Fruit fly (Drosophila melanogaster) whole organism, prepupa: ENCODE data around the gene CG33331.

Experiments used
- Blimp-1 ChIP-seq: fragments of 200-800 bp; sonication (Bioruptor generic); optimal IDR thresholded peaks from 3 replicates; lab custom pipeline; 2017; ENCODE audit warnings: missing biosample characterization, missing genetic modification characterization, mild to moderate bottlenecking, moderate library complexity, missing genetic modification reagents
- CG10631 ChIP-seq: fragments of 200-800 bp; sonication (Bioruptor generic); optimal IDR thresholded peaks from 2 replicates; lab custom pipeline; 2016; ENCODE audit warnings: missing biosample characterization, missing genetic modification characterization
- CG10669 ChIP-seq: fragments of 200-800 bp; sonication (Bioruptor generic); optimal IDR thresholded peaks from 3 replicates; lab custom pipeline; 2018; ENCODE audit warnings: missing biosample characterization, mild to moderate bottlenecking, missing genetic modification characterization, moderate library complexity
- CG11294 ChIP-seq: fragments of 200-800 bp; sonication (Bioruptor generic); IDR thresholded peaks from 2 replicates; pipeline ENCODE4 v1.3.6; 2022; ENCODE audit warnings: missing biosample characterization, missing genetic modification characterization
- CG11902 ChIP-seq: fragments of 200-800 bp; sonication (Bioruptor generic); optimal IDR thresholded peaks from 3 replicates; lab custom pipeline; 2016; ENCODE audit warnings: missing biosample characterization, missing genetic modification characterization
- CG15336 ChIP-seq: fragments of 200-800 bp; sonication (Bioruptor generic); IDR thresholded peaks from 2 replicates; pipeline ENCODE4 v1.3.6; 2022; ENCODE audit warnings: missing biosample characterization, missing genetic modification characterization
- CG1621 ChIP-seq: fragments of 200-800 bp; sonication (Bioruptor generic); optimal IDR thresholded peaks from 3 replicates; lab custom pipeline; 2018; ENCODE audit warnings: missing biosample characterization, mild to moderate bottlenecking, missing genetic modification characterization
- CG16779 ChIP-seq: fragments of 200-800 bp; sonication (Bioruptor generic); optimal IDR thresholded peaks from 3 replicates; lab custom pipeline; 2017; ENCODE audit warnings: missing biosample characterization, mild to moderate bottlenecking, missing genetic modification characterization
- CG3032 ChIP-seq: fragments of 200-800 bp; optimal IDR thresholded peaks from 2 replicates; lab custom pipeline; 2019; ENCODE audit warnings: missing biosample characterization, mild to moderate bottlenecking, missing genetic modification characterization, moderate library complexity
- CG31627 ChIP-seq: fragments of 200-800 bp; sonication (Bioruptor generic); optimal IDR thresholded peaks from 3 replicates; lab custom pipeline; 2016; ENCODE audit warnings: missing biosample characterization, missing genetic modification characterization
- CG34406 ChIP-seq: fragments of 200-800 bp; sonication (Bioruptor generic); optimal IDR thresholded peaks from 3 replicates; lab custom pipeline; 2016; ENCODE audit warnings: missing biosample characterization, missing genetic modification characterization
- CG3919 ChIP-seq: fragments of 200-800 bp; sonication (Bioruptor generic); optimal IDR thresholded peaks from 3 replicates; lab custom pipeline; 2016; ENCODE audit warnings: missing biosample characterization, missing genetic modification characterization
- CG4318 ChIP-seq: fragments of 200-800 bp; sonication (Bioruptor generic); optimal IDR thresholded peaks from 3 replicates; lab custom pipeline; 2017; ENCODE audit warnings: missing biosample characterization, mild to moderate bottlenecking, missing genetic modification characterization
- CG6163 ChIP-seq: fragments of 200-800 bp; sonication (Bioruptor generic); IDR thresholded peaks from 3 replicates; pipeline ENCODE4 v1.3.6; 2022; ENCODE audit warnings: missing biosample characterization, missing genetic modification characterization
- CG6792 ChIP-seq: fragments of 200-800 bp; sonication (Bioruptor generic); optimal IDR thresholded peaks from 3 replicates; lab custom pipeline; 2016; ENCODE audit warnings: missing biosample characterization, missing genetic modification characterization
- CG6808 ChIP-seq: fragments of 200-800 bp; sonication (Bioruptor generic); optimal IDR thresholded peaks from 3 replicates; lab custom pipeline; 2017; ENCODE audit warnings: missing biosample characterization, missing genetic modification characterization, mild to moderate bottlenecking, moderate library complexity, missing genetic modification reagents
- CG6854 ChIP-seq: fragments of 200-800 bp; sonication (Bioruptor generic); optimal IDR thresholded peaks from 2 replicates; lab custom pipeline; 2017; ENCODE audit warnings: missing biosample characterization, mild to moderate bottlenecking, missing genetic modification characterization
- CG7368 ChIP-seq: fragments of 200-800 bp; sonication (Bioruptor generic); optimal IDR thresholded peaks from 3 replicates; lab custom pipeline; 2016; ENCODE audit warnings: missing biosample characterization, missing genetic modification characterization
- CG8119 ChIP-seq: fragments of 200-800 bp; sonication (Bioruptor generic); IDR thresholded peaks from 3 replicates; pipeline ENCODE4 v1.3.6; 2022; ENCODE audit warnings: missing biosample characterization, missing genetic modification characterization
- CG8319 ChIP-seq: fragments of 200-800 bp; sonication (Bioruptor generic); optimal IDR thresholded peaks from 3 replicates; lab custom pipeline; 2016; ENCODE audit warnings: missing biosample characterization, missing genetic modification characterization
- CG8632 ChIP-seq: fragments of 200-800 bp; sonication (Bioruptor generic); optimal IDR thresholded peaks from 3 replicates; lab custom pipeline; 2016; ENCODE audit warnings: missing biosample characterization, missing genetic modification characterization
- CG9139 ChIP-seq: fragments of 200-800 bp; sonication (Bioruptor generic); optimal IDR thresholded peaks from 3 replicates; lab custom pipeline; 2017; ENCODE audit warnings: missing biosample characterization, mild to moderate bottlenecking, missing genetic modification characterization
- Eip75B ChIP-seq: fragments of 200-800 bp; sonication (Bioruptor generic); optimal IDR thresholded peaks from 3 replicates; lab custom pipeline; 2016; ENCODE audit warnings: missing biosample characterization, missing genetic modification characterization
- Eip93F ChIP-seq: fragments of 200-800 bp; sonication (Bioruptor generic); optimal IDR thresholded peaks from 2 replicates; lab custom pipeline; 2016; ENCODE audit warnings: missing biosample characterization, mild to moderate bottlenecking, missing genetic modification characterization
- Ets21C ChIP-seq: fragments of 200-800 bp; sonication (Bioruptor generic); optimal IDR thresholded peaks from 3 replicates; lab custom pipeline; 2016; ENCODE audit warnings: missing biosample characterization, missing genetic modification characterization
- Ets96B ChIP-seq: fragments of 200-800 bp; optimal IDR thresholded peaks from 2 replicates; lab custom pipeline; 2019; ENCODE audit warnings: missing biosample characterization, mild to moderate bottlenecking, missing genetic modification characterization, moderate library complexity
- Gug ChIP-seq: fragments of 200-800 bp; sonication (Bioruptor generic); IDR thresholded peaks from 2 replicates; pipeline ENCODE4 v1.3.6; 2022; ENCODE audit warnings: missing biosample characterization, missing genetic modification characterization
- Hr38 ChIP-seq: sonication (Bioruptor generic); optimal IDR thresholded peaks from 2 replicates; lab custom pipeline; 2016; ENCODE audit warnings: missing biosample characterization, missing genetic modification characterization
- Hr39 ChIP-seq: fragments of 200-800 bp; sonication (Bioruptor generic); optimal IDR thresholded peaks from 2 replicates; lab custom pipeline; 2016; ENCODE audit warnings: missing biosample characterization, missing genetic modification characterization
- Hr4 ChIP-seq: fragments of 200-800 bp; sonication (Bioruptor generic); optimal IDR thresholded peaks from 3 replicates; lab custom pipeline; 2016; ENCODE audit warnings: missing biosample characterization, missing genetic modification characterization
- Lpt ChIP-seq: fragments of 200-800 bp; sonication (Bioruptor generic); optimal IDR thresholded peaks from 3 replicates; lab custom pipeline; 2016; ENCODE audit warnings: missing biosample characterization, missing genetic modification characterization
- Met ChIP-seq: fragments of 200-800 bp; sonication (Bioruptor generic); optimal IDR thresholded peaks from 3 replicates; lab custom pipeline; 2016; ENCODE audit warnings: missing biosample characterization, missing genetic modification characterization
- Smox ChIP-seq: fragments of 200-800 bp; sonication (Bioruptor generic); optimal IDR thresholded peaks from 3 replicates; lab custom pipeline; 2016; ENCODE audit warnings: missing biosample characterization, missing genetic modification characterization
- Sox14 ChIP-seq: fragments of 200-800 bp; sonication (Bioruptor generic); optimal IDR thresholded peaks from 3 replicates; lab custom pipeline; 2016; ENCODE audit warnings: missing biosample characterization, missing genetic modification characterization
- Sox15 ChIP-seq: fragments of 200-800 bp; sonication (Bioruptor generic); optimal IDR thresholded peaks from 3 replicates; lab custom pipeline; 2016; ENCODE audit warnings: missing biosample characterization, missing genetic modification characterization
- achi ChIP-seq: fragments of 200-800 bp; sonication (Bioruptor generic); optimal IDR thresholded peaks from 3 replicates; lab custom pipeline; 2016; ENCODE audit warnings: missing biosample characterization, missing genetic modification characterization
- acj6 ChIP-seq: fragments of 200-800 bp; sonication (Bioruptor generic); optimal IDR thresholded peaks from 3 replicates; lab custom pipeline; 2016; ENCODE audit warnings: missing biosample characterization, missing genetic modification characterization
- cyc ChIP-seq: fragments of 200-800 bp; sonication (Bioruptor generic); optimal IDR thresholded peaks from 3 replicates; lab custom pipeline; 2016; ENCODE audit warnings: missing biosample characterization, missing genetic modification characterization
- dac ChIP-seq: fragments of 200-800 bp; sonication (Bioruptor generic); optimal IDR thresholded peaks from 2 replicates; lab custom pipeline; 2017; ENCODE audit warnings: missing biosample characterization, mild to moderate bottlenecking, missing genetic modification characterization
- dsx ChIP-seq: fragments of 200-800 bp; optimal IDR thresholded peaks from 3 replicates; lab custom pipeline; 2019; ENCODE audit warnings: missing biosample characterization, mild to moderate bottlenecking, missing genetic modification characterization, moderate library complexity; ENCODE audit not compliant: poor library complexity, severe bottlenecking
- eg ChIP-seq: fragments of 200-800 bp; sonication (Bioruptor generic); IDR thresholded peaks from 3 replicates; pipeline ENCODE4 v1.3.6; 2022; ENCODE audit warnings: missing biosample characterization, missing genetic modification characterization
- esn ChIP-seq: fragments of 200-800 bp; sonication (Bioruptor generic); optimal IDR thresholded peaks from 2 replicates; lab custom pipeline; 2016; ENCODE audit warnings: missing biosample characterization, mild to moderate bottlenecking, missing genetic modification characterization, moderate library complexity
- fd59A ChIP-seq: fragments of 200-800 bp; sonication (Bioruptor generic); optimal IDR thresholded peaks from 2 replicates; lab custom pipeline; 2017; ENCODE audit warnings: missing biosample characterization, mild to moderate bottlenecking, missing genetic modification characterization, missing genetic modification reagents
- fd85E ChIP-seq: fragments of 200-800 bp; sonication (Bioruptor generic); optimal IDR thresholded peaks from 3 replicates; lab custom pipeline; 2016; ENCODE audit warnings: missing biosample characterization, missing genetic modification characterization
- fkh ChIP-seq: fragments of 200-800 bp; sonication (Bioruptor generic); optimal IDR thresholded peaks from 3 replicates; lab custom pipeline; 2017; ENCODE audit warnings: missing biosample characterization, mild to moderate bottlenecking, missing genetic modification characterization, moderate library complexity
- lz ChIP-seq: fragments of 200-800 bp; sonication (Bioruptor generic); optimal IDR thresholded peaks from 3 replicates; lab custom pipeline; 2016; ENCODE audit warnings: missing biosample characterization, missing genetic modification characterization
- net ChIP-seq: fragments of 200-800 bp; sonication (Bioruptor generic); optimal IDR thresholded peaks from 3 replicates; lab custom pipeline; 2016; ENCODE audit warnings: missing biosample characterization, missing genetic modification characterization
- pdm3 ChIP-seq: fragments of 200-800 bp; sonication (Bioruptor generic); optimal IDR thresholded peaks from 3 replicates; lab custom pipeline; 2016; ENCODE audit warnings: missing biosample characterization, missing genetic modification characterization
- spab ChIP-seq: fragments of 200-800 bp; sonication (Bioruptor generic); optimal IDR thresholded peaks from 2 replicates; lab custom pipeline; 2017; ENCODE audit warnings: missing biosample characterization, mild to moderate bottlenecking, missing genetic modification characterization, missing genetic modification reagents
- ss ChIP-seq, 2 experiments: fragments of 200-800 bp; sonication (Bioruptor generic); optimal IDR thresholded peaks; 2 replicates in 1 of 2; 3 replicates in 1 of 2; lab custom pipeline; 2017 to 2018; ENCODE audit warnings: mild to moderate bottlenecking in 2 of 2, missing biosample characterization in 2 of 2, missing genetic modification characterization in 2 of 2, moderate library complexity in 1 of 2
- svp ChIP-seq: fragments of 200-800 bp; sonication (Bioruptor generic); peaks from one replicate; lab custom pipeline; 2016; ENCODE audit warnings: missing biosample characterization, missing genetic modification characterization
- topi ChIP-seq: fragments of 200-800 bp; sonication (Bioruptor generic); optimal IDR thresholded peaks from 3 replicates; lab custom pipeline; 2016; ENCODE audit warnings: missing biosample characterization, missing genetic modification characterization

Gene CG33331

dm6 chr3R:14886011-14886534 is at the start of gene CG33331, which contains the start of the genes Rrp6 and CG33332:
TSS of gene CG33331 (plus strand) at chr3R:14886456.
TSS of gene Rrp6 (minus strand) at chr3R:14886246.
TSS of gene CG33332 (plus strand) at chr3R:14886456.
- TF ChIP-seq CG10669 (GFP tag; lab: Kevin White, UChicago) (no peak), CG6163 (peak; percentile 47; the same call in 1 of the 3 replicates), net (GFP tag; lab: Kevin White, UChicago) (no peak), CG8319 (peak; percentile 54), CG15336 (GFP tag; lab: Robert Waterston, UW) (peak; percentile 66), CG10631 (GFP tag; lab: Kevin White, UChicago) (no peak), dac (GFP tag; lab: Kevin White, UChicago) (no peak), Ets21C (GFP tag; lab: Kevin White, UChicago) (no peak), CG11294 (peak; percentile 18; the same call in 1 of the 2 replicates), CG8119 (GFP tag; lab: Robert Waterston, UW) (peak; percentile 65; the same call in 2 of the 3 replicates), svp (GFP tag; lab: Kevin White, UChicago) (no peak), Blimp-1 (no peak), Hr39 (no peak), fkh (GFP tag; lab: Kevin White, UChicago) (no peak), Smox (GFP tag; lab: Kevin White, UChicago) (no peak), CG4318 (GFP tag; lab: Kevin White, UChicago) (no peak), CG3032 (tag; lab: Kevin White, UChicago) (peak; percentile 69), CG7368 (no peak), Hr4 (GFP tag; lab: Kevin White, UChicago) (no peak), Hr38 (GFP tag; lab: Kevin White, UChicago) (no peak), pdm3 (GFP tag; lab: Kevin White, UChicago) (no peak), CG31627 (peak; percentile 76), ss (GFP tag; optimal IDR thresholded peaks at IDR 0.05; lab: Kevin White, UChicago) (no peak), esn (GFP tag; lab: Kevin White, UChicago) (peak; percentile 75), CG11902 (GFP tag; lab: Kevin White, UChicago) (peak; percentile 40), CG6808 (GFP tag; lab: Kevin White, UChicago) (no peak), Met (GFP tag; lab: Kevin White, UChicago) (no peak), Sox14 (peak; percentile 69), Sox15 (GFP tag; lab: Kevin White, UChicago) (peak; percentile 27), fd59A (GFP tag; lab: Kevin White, UChicago) (no peak), achi (GFP tag; lab: Kevin White, UChicago) (no peak), topi (GFP tag; lab: Kevin White, UChicago) (no peak), CG1621 (tag; lab: Kevin White, UChicago) (no peak), Eip93F (no peak), CG8632 (GFP tag; lab: Kevin White, UChicago) (no peak), CG3919 (GFP tag; lab: Kevin White, UChicago) (peak; percentile 80), CG6792 (GFP tag; lab: Kevin White, UChicago) (peak; percentile 69), CG6854 (GFP tag; lab: Kevin White, UChicago) (no peak), fd85E (GFP tag; lab: Kevin White, UChicago) (no peak), dsx (no peak), Gug (GFP tag; lab: Robert Waterston, UW) (peak; percentile 41), CG16779 (no peak), Ets96B (peak; percentile 61), CG9139 (no peak), cyc (GFP tag; lab: Kevin White, UChicago) (peak; percentile 64), acj6 (GFP tag; lab: Kevin White, UChicago) (peak; percentile 73), eg (GFP tag; lab: Robert Waterston, UW) (no peak; the same call in 1 of the 3 replicates), Lpt (no peak), CG34406 (GFP tag; lab: Kevin White, UChicago) (no peak), Eip75B (GFP tag; lab: Kevin White, UChicago) (no peak), lz (GFP tag; lab: Kevin White, UChicago) (peak; percentile 65), spab (GFP tag; lab: Kevin White, UChicago) (no peak)
